Worm (Caenorhabditis elegans) whole organism, early embryonic: ENCODE data around the gene fbxc-24.

Experiments used
- B0310.2 ChIP-seq: sonication (generic microtip); optimal IDR thresholded peaks from 2 replicates; lab custom pipeline; 2016; ENCODE audit warnings: mild to moderate bottlenecking, missing genetic modification characterization, missing compliant biosample characterization
- F13C5.2 ChIP-seq: sonication (generic microtip); optimal IDR thresholded peaks from 2 replicates; lab custom pipeline; 2017; ENCODE audit warnings: mild to moderate bottlenecking, missing genetic modification characterization, inconsistent platforms, missing compliant biosample characterization
- pes-1 ChIP-seq: fragments of 200-800 bp; sonication (Bioruptor generic); IDR thresholded peaks from 2 replicates; pipeline ENCODE4 v1.3.6; 2022; ENCODE audit warnings: missing genetic modification reagents, missing genetic modification characterization, missing compliant biosample characterization

ce11 chrII:927331-927730 is 17.9 kb upstream of the fbxc-24 start, which contains the start of gene R07C3.13:
- TF ChIP-seq F13C5.2 (tag; lab: Kevin White, UChicago) (no peak), pes-1 (no peak), B0310.2 (tag; lab: Kevin White, UChicago) (no peak)
